Worm (Caenorhabditis elegans): ENCODE results near the gene C53D6.11.
"Not testable (repeated sequence)": the region's sequence is repeated elsewhere in the genome, so short reads cannot be mapped to it uniquely, and the experiment has no call there.

The C53D6.11 gene

ce11 chrIV:9010257-9010656 lies at the start of gene C53D6.11:
Gene C53D6.11 (plus strand): TSS chrIV:9010584.
- no peak for TF ChIP-seq ceh-6 (GFP tag; optimal IDR thresholded peaks at IDR 0.05)
- TF ChIP-seq ahr-1 (tag; optimal IDR thresholded peaks at IDR 0.05) = no peak
- no peak for TF ChIP-seq gmeb-2 (tag; optimal IDR thresholded peaks at IDR 0.05)
- no peak for TF ChIP-seq ceh-18 (tag; optimal IDR thresholded peaks at IDR 0.05)
- TF ChIP-seq tbx-7 (tag; optimal IDR thresholded peaks at IDR 0.05) = no peak
- no peak for TF ChIP-seq ceh-48 (tag; optimal IDR thresholded peaks at IDR 0.05)
- TF ChIP-seq pros-1 (tag; optimal IDR thresholded peaks at IDR 0.05) = no peak
- no peak for TF ChIP-seq hlh-30 (tag; optimal IDR thresholded peaks at IDR 0.05; ENCODE audit: insufficient read depth)
- TF ChIP-seq fkh-10 (GFP tag; optimal IDR thresholded peaks at IDR 0.05) = no peak
- no peak for TF ChIP-seq pqm-1 (tag; optimal IDR thresholded peaks at IDR 0.05)
- no peak for TF ChIP-seq ztf-16 (tag; optimal IDR thresholded peaks at IDR 0.05)

DNA sequence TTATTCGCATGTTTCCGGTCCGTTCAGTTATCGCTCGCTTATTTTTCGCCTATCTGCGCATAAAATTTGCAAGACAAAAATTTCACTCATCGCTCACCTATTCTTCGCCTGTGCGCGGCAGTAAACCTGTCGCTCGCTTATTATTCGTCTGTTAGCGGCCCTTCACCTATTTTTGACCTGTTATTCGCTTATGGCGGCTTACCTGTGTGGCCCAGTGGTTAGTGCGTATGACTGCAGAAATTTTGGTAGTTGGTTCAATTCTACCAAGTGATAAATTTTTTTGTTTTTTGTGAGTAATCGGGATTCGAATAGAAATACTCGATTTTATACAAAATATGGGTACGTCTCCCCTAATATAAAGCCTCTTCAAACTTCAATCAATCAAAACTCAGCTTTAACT lies 46.3 kb upstream of the C53D6.11 start:
- TF ChIP-seq unc-3 (GFP tag; conservative IDR thresholded peaks at IDR 0.05) (peak; percentile 75), sox-2 (GFP tag; IDR thresholded peaks at IDR 0.05) (peak; percentile 46)
- TF ChIP-seq unc-3 (tag; optimal IDR thresholded peaks at IDR 0.05) = not testable (repeated sequence)

DNA sequence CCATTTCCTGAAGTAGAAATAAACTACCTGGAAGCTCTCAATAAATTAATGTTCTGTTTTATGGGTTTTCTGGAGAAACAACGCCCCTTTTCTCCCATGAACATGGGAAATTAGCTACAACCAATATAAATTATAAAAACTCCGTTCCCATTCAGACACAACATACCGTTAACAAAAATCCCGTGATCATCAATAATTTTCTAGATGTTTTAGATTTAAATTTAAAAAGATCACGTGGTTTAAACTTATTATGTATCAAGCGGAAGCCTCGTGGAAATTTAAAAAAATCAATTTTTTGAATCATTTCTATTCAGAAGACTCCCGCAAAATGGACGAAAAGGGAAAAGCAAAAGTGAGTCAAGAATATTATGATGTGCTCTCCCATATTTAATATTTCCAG lies 44.5 kb upstream of the C53D6.11 start, which contains the start of gene C53B4.2:
C53B4.2 (plus strand) TSS at position 301 of the 400 bp plus-strand sequence.
- TF ChIP-seq gmeb-2 (tag; optimal IDR thresholded peaks at IDR 0.05) = no peak
- peak; percentile 17 for TF ChIP-seq hlh-30 (tag; optimal IDR thresholded peaks at IDR 0.05; ENCODE audit: insufficient read depth)
- TF ChIP-seq ceh-19 (GFP tag; optimal IDR thresholded peaks at IDR 0.05) = no peak
- no peak for TF ChIP-seq dmd-4 (tag; optimal IDR thresholded peaks at IDR 0.05; ENCODE audit: borderline replicate concordance)
- no peak for TF ChIP-seq ceh-2 (tag; optimal IDR thresholded peaks at IDR 0.05)
- TF ChIP-seq odd-2 (tag; optimal IDR thresholded peaks at IDR 0.05) = no peak
- TF ChIP-seq elt-4 (tag; optimal IDR thresholded peaks at IDR 0.05) = no peak
- TF ChIP-seq ttx-3 (tag; optimal IDR thresholded peaks at IDR 0.05) = no peak

DNA sequence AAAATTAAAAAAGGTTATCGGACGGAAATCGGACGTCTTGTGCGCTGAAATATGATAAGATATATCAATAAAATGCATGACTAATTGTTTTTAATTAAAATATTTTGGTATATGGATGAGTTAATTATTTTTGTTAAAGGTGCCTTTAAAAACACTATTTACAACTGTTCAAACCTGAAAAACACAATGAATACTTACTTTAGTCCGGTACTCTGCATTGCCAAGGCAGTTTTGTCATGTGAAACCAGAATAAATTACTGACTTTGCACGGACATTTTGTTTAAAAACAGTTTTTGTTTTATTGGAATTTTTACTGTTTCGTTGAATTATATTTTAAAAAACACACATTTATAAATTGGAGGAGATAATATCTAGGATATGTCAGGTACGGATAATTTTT lies 42.4 kb upstream of the C53D6.11 start, which contains the start of gene suex-2:
suex-2 (plus strand) TSS at position 301 of the 400 bp plus-strand sequence.
- no peak for TF ChIP-seq ceh-31 (tag; optimal IDR thresholded peaks at IDR 0.05)
- no peak for TF ChIP-seq K02D7.2 (tag; optimal IDR thresholded peaks at IDR 0.05)
- TF ChIP-seq che-1 (tag; optimal IDR thresholded peaks at IDR 0.05) = no peak
- TF ChIP-seq eyg-1 (tag; optimal IDR thresholded peaks at IDR 0.05) = no peak
- TF ChIP-seq ceh-48 (tag; optimal IDR thresholded peaks at IDR 0.05) = no peak
- no peak for TF ChIP-seq hlh-15 (tag; optimal IDR thresholded peaks at IDR 0.05)
- TF ChIP-seq unc-3 (GFP tag; conservative IDR thresholded peaks at IDR 0.05) = no peak
- TF ChIP-seq unc-3 (tag; optimal IDR thresholded peaks at IDR 0.05) = no peak
- TF ChIP-seq ama-1 (optimal IDR thresholded peaks at IDR 0.05) = no peak
- no peak for TF ChIP-seq unc-86 (tag; optimal IDR thresholded peaks at IDR 0.05)
- TF ChIP-seq lin-11 (tag; optimal IDR thresholded peaks at IDR 0.05) = no peak
- no peak for TF ChIP-seq gmeb-2 (tag; optimal IDR thresholded peaks at IDR 0.05)
- TF ChIP-seq ceh-19 (GFP tag; optimal IDR thresholded peaks at IDR 0.05) = no peak
- no peak for TF ChIP-seq odd-2 (tag; optimal IDR thresholded peaks at IDR 0.05)

- TF ChIP-seq ets-4 (tag; optimal IDR thresholded peaks at IDR 0.05) = peak; percentile 89
- TF ChIP-seq ceh-14 (tag; optimal IDR thresholded peaks at IDR 0.05) = peak; percentile 53
- TF ChIP-seq hlh-6 (tag; optimal IDR thresholded peaks at IDR 0.05) = no peak
- no peak for TF ChIP-seq hlh-13 (GFP tag; optimal IDR thresholded peaks at IDR 0.05)
- TF ChIP-seq ceh-18 (tag; optimal IDR thresholded peaks at IDR 0.05) = no peak
- no peak for TF ChIP-seq elt-4 (tag; optimal IDR thresholded peaks at IDR 0.05)
- peak; percentile 57 for TF ChIP-seq sdc-2 (tag; optimal IDR thresholded peaks at IDR 0.05)
- peak; percentile 18 for TF ChIP-seq unc-86 (tag; optimal IDR thresholded peaks at IDR 0.05)
- no peak for TF ChIP-seq eyg-1 (tag; optimal IDR thresholded peaks at IDR 0.05)
- no peak for TF ChIP-seq odd-2 (tag; optimal IDR thresholded peaks at IDR 0.05)
- no peak for TF ChIP-seq madf-2 (tag; optimal IDR thresholded peaks at IDR 0.05)
- peak; percentile 14 for TF ChIP-seq unc-42 (tag; optimal IDR thresholded peaks at IDR 0.05)
- TF ChIP-seq ceh-2 (tag; optimal IDR thresholded peaks at IDR 0.05) = peak; percentile 94
- TF ChIP-seq zip-5 (tag; optimal IDR thresholded peaks at IDR 0.05) = peak; percentile 89
- peak; percentile 96 for TF ChIP-seq tbx-7 (tag; optimal IDR thresholded peaks at IDR 0.05)
- no peak for TF ChIP-seq ceh-24 (tag; optimal IDR thresholded peaks at IDR 0.05)
- TF ChIP-seq fax-1 (tag; optimal IDR thresholded peaks at IDR 0.05) = peak; percentile 41
- TF ChIP-seq pag-3 (tag; optimal IDR thresholded peaks at IDR 0.05; ENCODE audit: borderline replicate concordance) = no peak
- TF ChIP-seq ceh-48 (tag; optimal IDR thresholded peaks at IDR 0.05) = no peak
- peak; percentile 15 for TF ChIP-seq ttx-3 (tag; optimal IDR thresholded peaks at IDR 0.05)
- peak; percentile 93 for TF ChIP-seq ceh-31 (tag; optimal IDR thresholded peaks at IDR 0.05)
- TF ChIP-seq ceh-34 (tag; optimal IDR thresholded peaks at IDR 0.05) = peak; percentile 41
- TF ChIP-seq C08G9.2 (tag; optimal IDR thresholded peaks at IDR 0.05) = peak; percentile 97
- peak; percentile 87 for TF ChIP-seq tbx-2 (tag; optimal IDR thresholded peaks at IDR 0.05)
- TF ChIP-seq ahr-1 (tag; optimal IDR thresholded peaks at IDR 0.05) = peak; percentile 9
Observed at ce11 chrIV:8973249-8973958, 37.0 kb upstream of the C53D6.11 start, which contains the start of gene C53B4.3. Gene C53B4.3 (minus strand): TSS chrIV:8973712.

Measured in whole organism, late embryonic.